Worm (Caenorhabditis elegans): ENCODE results near the gene C17F4.7.

Gene C17F4.7

ce11 chrII:3241842-3242241, 4.0 kb downstream of the C17F4.7 start:
- TF ChIP-seq zfp-3 (GFP tag; conservative IDR thresholded peaks at IDR 0.05) (no peak), nhr-28 (tag; optimal IDR thresholded peaks at IDR 0.05) (peak; percentile 0)

ce11 chrII:3240207-3240606, 5.6 kb downstream of the C17F4.7 start, which contains the start of gene C17F4.3:
Gene C17F4.3, plus strand, starts transcription at chrII:3240507.
- TF ChIP-seq unc-62 (GFP tag; optimal IDR thresholded peaks at IDR 0.05 in 1 of 2) (peak in 1 of 2 experiments; percentile 70), unc-62 (tag; optimal IDR thresholded peaks at IDR 0.05) (no peak), nhr-10 (tag; optimal IDR thresholded peaks at IDR 0.05) (no peak), skn-1 (tag; optimal IDR thresholded peaks at IDR 0.05) (no peak)

DNA sequence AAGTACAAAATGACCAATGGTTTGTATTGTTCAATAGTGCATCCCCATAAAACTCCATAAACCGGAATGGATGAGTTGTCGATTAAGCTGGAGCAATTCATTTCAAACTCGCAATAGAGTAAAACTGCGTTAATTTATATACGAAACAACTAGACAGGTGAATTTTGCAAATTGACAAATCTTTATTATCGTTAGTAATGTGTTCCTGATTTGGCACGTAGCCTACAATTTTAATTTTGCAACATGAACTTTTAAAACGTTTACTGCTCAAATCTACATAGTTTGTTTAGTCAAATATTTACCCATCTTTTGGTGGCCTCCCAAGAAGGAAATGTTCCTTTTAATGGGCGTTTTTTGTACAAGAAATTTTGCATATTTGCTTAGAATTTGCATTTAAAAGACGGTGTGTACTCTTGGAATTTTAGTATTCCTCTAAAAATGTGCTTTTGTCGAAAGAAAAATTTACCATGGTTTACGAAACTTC, 8.7 kb downstream of the C17F4.7 start, which contains the start of the genes srz-67 and C17F4.11:
Gene srz-67, minus strand, starts transcription at position 101 of the 484 bp plus-strand sequence.
Gene C17F4.11, plus strand, starts transcription at position 434 of the 484 bp plus-strand sequence.
- TF ChIP-seq unc-62 (GFP tag; optimal IDR thresholded peaks at IDR 0.05 in 1 of 2) (peak in 1 of 2 experiments; percentile 2), unc-62 (tag; optimal IDR thresholded peaks at IDR 0.05) (no peak), aha-1 (tag) (no peak)

- TF ChIP-seq nhr-102 (tag; optimal IDR thresholded peaks at IDR 0.05) (no peak), jun-1 (tag; optimal IDR thresholded peaks at IDR 0.05) (no peak), dve-1 (tag; optimal IDR thresholded peaks at IDR 0.05; ENCODE audit: insufficient read depth) (no peak), aly-2 (tag; optimal IDR thresholded peaks at IDR 0.05) (no peak), zip-11 (GFP tag; IDR thresholded peaks at IDR 0.05) (no peak), daf-12 (tag; optimal IDR thresholded peaks at IDR 0.05) (no peak)
Observed at ce11 chrII:3234725-3235124, 11.1 kb downstream of the C17F4.7 start, which contains the start of gene C17F4.8. Gene C17F4.8, minus strand, starts transcription at chrII:3234825.

- TF ChIP-seq daf-16 (GFP tag; optimal IDR thresholded peaks at IDR 0.05) = no peak
- TF ChIP-seq daf-16 (tag; optimal IDR thresholded peaks at IDR 0.05) = no peak
- no peak for TF ChIP-seq Y5F2A.4 (GFP tag; optimal IDR thresholded peaks at IDR 0.05)
- TF ChIP-seq arid-1 (GFP tag; conservative IDR thresholded peaks at IDR 0.05) = no peak
- no peak for TF ChIP-seq nhr-237 (tag; optimal IDR thresholded peaks at IDR 0.05)
- no peak for TF ChIP-seq unc-39 (tag; optimal IDR thresholded peaks at IDR 0.05)
- no peak for TF ChIP-seq hmg-1.1 (GFP tag; IDR thresholded peaks at IDR 0.05)
- no peak for TF ChIP-seq zfp-2 (tag; optimal IDR thresholded peaks at IDR 0.05)
Observed at ce11 chrII:3230422-3230821, 15.4 kb downstream of the C17F4.7 start, which contains the start of gene srh-297. Gene srh-297, minus strand, starts transcription at chrII:3230522.

DNA sequence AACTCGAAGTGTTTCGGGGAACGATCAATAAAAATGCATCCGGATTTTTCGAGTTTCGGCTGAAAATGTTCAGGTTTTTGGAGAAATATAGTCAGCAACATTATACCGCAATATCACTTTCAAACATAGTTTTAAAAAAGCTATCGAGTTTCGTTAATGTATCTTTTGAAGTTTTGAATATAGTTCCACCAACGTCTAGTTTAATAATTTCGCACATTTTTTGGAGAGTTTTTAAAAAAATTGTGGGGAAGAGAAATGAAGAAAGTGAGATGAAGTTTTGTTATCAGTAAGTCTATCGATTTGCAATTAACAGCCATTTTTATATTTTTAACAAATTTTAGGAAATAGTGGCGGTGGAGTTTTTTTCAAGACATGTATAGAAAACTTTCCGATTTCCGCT, 20.0 kb downstream of the C17F4.7 start, which contains the start of gene ZC239.17:
Gene ZC239.17, minus strand, starts transcription at position 101 of the 400 bp plus-strand sequence.
- TF ChIP-seq cey-2 (tag; optimal IDR thresholded peaks at IDR 0.05; ENCODE audit: borderline replicate concordance, insufficient read depth) = no peak
- no peak for TF ChIP-seq dmd-9 (GFP tag; IDR thresholded peaks at IDR 0.05)
- no peak for TF ChIP-seq Y48G9A.11 (GFP tag; IDR thresholded peaks at IDR 0.05)
- no peak for TF ChIP-seq spr-3 (GFP tag; optimal IDR thresholded peaks at IDR 0.05)

DNA sequence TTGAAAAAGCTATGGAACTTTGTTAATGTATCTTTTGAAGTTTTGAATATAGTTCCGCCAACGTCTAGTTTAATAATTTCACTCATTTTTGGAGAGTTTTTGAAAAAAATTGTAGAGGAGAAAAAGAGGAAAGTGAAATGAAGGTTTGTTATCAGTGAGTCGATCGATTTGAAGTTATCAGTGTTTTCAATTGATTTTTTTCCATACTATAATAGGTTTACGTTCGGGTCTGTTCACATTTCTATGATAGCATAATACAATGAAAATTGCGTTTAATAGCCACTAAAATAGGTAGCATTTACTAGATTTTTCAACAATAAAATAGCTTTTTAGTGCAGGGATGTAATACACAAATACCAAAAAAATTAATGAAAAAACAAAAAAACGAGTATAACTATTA, 20.6 kb downstream of the C17F4.7 start, which contains the start of gene ZC239.16:
Gene ZC239.16, minus strand, starts transcription at position 120 of the 400 bp plus-strand sequence.
- TF ChIP-seq R02D3.7 (tag; optimal IDR thresholded peaks at IDR 0.05) = no peak
- TF ChIP-seq ctbp-1 (GFP tag; IDR thresholded peaks at IDR 0.05) = no peak
- TF ChIP-seq Y48G9A.11 (GFP tag; IDR thresholded peaks at IDR 0.05) = no peak
- no peak for TF ChIP-seq lin-1 (GFP tag; IDR thresholded peaks at IDR 0.05)
- no peak for TF ChIP-seq zfp-2 (tag; optimal IDR thresholded peaks at IDR 0.05)
- no peak for TF ChIP-seq daf-16 (GFP tag; optimal IDR thresholded peaks at IDR 0.05)
- peak; percentile 61 for TF ChIP-seq daf-16 (tag; optimal IDR thresholded peaks at IDR 0.05)
- no peak for TF ChIP-seq madf-5 (GFP tag; IDR thresholded peaks at IDR 0.05)
- no peak for TF ChIP-seq nhr-237 (tag; optimal IDR thresholded peaks at IDR 0.05)
- no peak for TF ChIP-seq dpl-1 (GFP tag; optimal IDR thresholded peaks at IDR 0.05)
- no peak for TF ChIP-seq unc-130 (GFP tag; optimal IDR thresholded peaks at IDR 0.05)
- TF ChIP-seq zag-1 (tag; optimal IDR thresholded peaks at IDR 0.05) = no peak
- TF ChIP-seq madf-9 (GFP tag; conservative IDR thresholded peaks at IDR 0.05) = no peak
- TF ChIP-seq dve-1 (tag; optimal IDR thresholded peaks at IDR 0.05; ENCODE audit: insufficient read depth) = peak; percentile 23
- TF ChIP-seq ceh-82 (tag; optimal IDR thresholded peaks at IDR 0.05) = no peak
- TF ChIP-seq ceh-32 (tag; optimal IDR thresholded peaks at IDR 0.05; ENCODE audit: poor library complexity) = no peak
- TF ChIP-seq tag-97 (GFP tag; IDR thresholded peaks at IDR 0.05) = no peak
- no peak for TF ChIP-seq ceh-44 (GFP tag; IDR thresholded peaks at IDR 0.05)
- 0 out of 2 replicates have a peak, but pooled peaks have one; percentile 8 for TF ChIP-seq dmd-6 (GFP tag; IDR thresholded peaks at IDR 0.05)
- no peak for TF ChIP-seq tra-1 (GFP tag; IDR thresholded peaks at IDR 0.05)

Measured in whole organism, L4 larva.